Fruit fly (Drosophila melanogaster) whole organism, wandering third instar larva: Measurements from ENCODE around the gene CG17672.

Experiments
- OdsH ChIP-seq: fragments of 200-800 bp; sonication (Bioruptor generic); optimal IDR thresholded peaks from 2 replicates; lab custom pipeline; 2016; ENCODE audit warnings: missing biosample characterization, mild to moderate bottlenecking, missing genetic modification characterization
- foxo ChIP-seq, 2 experiments: fragments of 200-800 bp; sonication (Bioruptor generic); optimal IDR thresholded peaks; 2 replicates in 1 of 2; 3 replicates in 1 of 2; lab custom pipeline; 2016 to 2017; ENCODE audit warnings: missing biosample characterization in 2 of 2, missing genetic modification characterization in 2 of 2
- fru ChIP-seq: fragments of 200-800 bp; sonication (Bioruptor generic); optimal IDR thresholded peaks from 3 replicates; lab custom pipeline; 2016; ENCODE audit warnings: missing biosample characterization, mild to moderate bottlenecking, missing genetic modification characterization
- psq ChIP-seq: fragments of 200-800 bp; sonication (Bioruptor generic); optimal IDR thresholded peaks from 3 replicates; lab custom pipeline; 2017; ENCODE audit warnings: missing biosample characterization, mild to moderate bottlenecking, missing genetic modification characterization, moderate library complexity

DNA sequence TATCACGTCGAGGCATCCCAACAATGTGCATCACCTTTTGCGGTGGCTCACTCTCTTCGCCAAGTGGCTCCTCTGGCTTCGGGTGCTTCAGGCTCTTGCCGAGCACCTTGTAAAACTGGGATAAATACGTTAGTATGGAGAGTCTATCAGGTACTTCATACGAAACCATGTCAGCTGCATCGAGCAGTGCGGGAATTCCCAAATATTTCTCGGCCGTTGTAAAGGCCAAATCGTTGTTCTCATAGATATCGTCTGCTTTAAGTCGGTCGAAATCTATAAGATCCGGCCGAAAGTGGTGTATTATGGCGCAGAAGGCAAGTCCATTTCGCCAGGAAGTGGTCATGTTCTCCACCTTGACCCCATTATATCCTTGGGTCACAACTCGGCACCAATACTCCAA is 14.1 kb upstream of the CG17672 start:
- no peak for TF ChIP-seq foxo (GFP tag; optimal IDR thresholded peaks at IDR 0.05; lab: Kevin White, UChicago)
- TF ChIP-seq fru (GFP tag; lab: Kevin White, UChicago), result no peak
- TF ChIP-seq OdsH (GFP tag; lab: Kevin White, UChicago), result no peak
- TF ChIP-seq psq (GFP tag; lab: Kevin White, UChicago), result no peak
